Worm (Caenorhabditis elegans) whole organism, late embryonic: ENCODE results near the gene srh-289.

Experiments
- C08G9.2 ChIP-seq: sonication (generic microtip); optimal IDR thresholded peaks from 2 replicates; lab custom pipeline; 2016; ENCODE audit warnings: mild to moderate bottlenecking, missing genetic modification characterization, moderate library complexity, missing compliant biosample characterization
- C38D4.7 ChIP-seq: fragments of 200-800 bp; sonication (Bioruptor generic); optimal IDR thresholded peaks from 2 replicates; lab custom pipeline; 2018; ENCODE audit warnings: mild to moderate bottlenecking, missing genetic modification characterization, moderate library complexity, missing compliant biosample characterization
- F13H6.1 ChIP-seq: sonication (generic microtip); optimal IDR thresholded peaks from 2 replicates; lab custom pipeline; 2016; ENCODE audit warnings: missing genetic modification characterization, missing compliant biosample characterization
- K09A11.1 ChIP-seq: sonication (generic microtip); optimal IDR thresholded peaks from 2 replicates; lab custom pipeline; 2017; ENCODE audit warnings: antibody characterized with exemption, mild to moderate bottlenecking, missing genetic modification characterization, missing compliant biosample characterization; ENCODE audit not compliant: insufficient read depth
- ama-1 ChIP-seq: fragments of 150-350 bp; optimal IDR thresholded peaks from 2 replicates; lab custom pipeline; 2014
- ceh-18 ChIP-seq: sonication (generic microtip); optimal IDR thresholded peaks from 2 replicates; lab custom pipeline; 2016; ENCODE audit warnings: missing genetic modification characterization, missing compliant biosample characterization
- ceh-19 ChIP-seq: fragments of 200-800 bp; sonication (Bioruptor generic); optimal IDR thresholded peaks from 2 replicates; lab custom pipeline; 2018; ENCODE audit warnings: mild to moderate bottlenecking, missing genetic modification characterization, missing compliant biosample characterization
- ceh-22 ChIP-seq: sonication (generic microtip); optimal IDR thresholded peaks from 2 replicates; lab custom pipeline; 2017; ENCODE audit warnings: missing biosample characterization, missing genetic modification characterization
- ceh-24 ChIP-seq: sonication (generic microtip); optimal IDR thresholded peaks from 2 replicates; lab custom pipeline; 2016; ENCODE audit warnings: mild to moderate bottlenecking, missing genetic modification characterization, missing compliant biosample characterization
- ceh-34 ChIP-seq: sonication (generic microtip); optimal IDR thresholded peaks from 2 replicates; lab custom pipeline; 2016; ENCODE audit warnings: mild to moderate bottlenecking, missing genetic modification characterization, missing compliant biosample characterization
- ceh-6 ChIP-seq: fragments of 200-800 bp; sonication (Bioruptor generic); optimal IDR thresholded peaks from 2 replicates; lab custom pipeline; 2018; ENCODE audit warnings: mild to moderate bottlenecking, missing genetic modification characterization, missing compliant biosample characterization
- ceh-9 ChIP-seq: sonication (generic microtip); optimal IDR thresholded peaks from 2 replicates; lab custom pipeline; 2016; ENCODE audit warnings: mild to moderate bottlenecking, missing genetic modification characterization, inconsistent platforms, missing compliant biosample characterization
- che-1 ChIP-seq: sonication (generic microtip); optimal IDR thresholded peaks from 2 replicates; lab custom pipeline; 2016; ENCODE audit warnings: mild to moderate bottlenecking, missing genetic modification characterization, missing compliant biosample characterization
- dve-1 ChIP-seq: sonication (generic microtip); optimal IDR thresholded peaks from 2 replicates; lab custom pipeline; 2017; ENCODE audit warnings: antibody characterized with exemption, mild to moderate bottlenecking, missing genetic modification characterization, missing compliant biosample characterization
- ets-4 ChIP-seq: sonication (generic microtip); optimal IDR thresholded peaks from 2 replicates; lab custom pipeline; 2016; ENCODE audit warnings: missing genetic modification characterization, missing compliant biosample characterization
- fax-1 ChIP-seq: sonication (generic microtip); optimal IDR thresholded peaks from 2 replicates; lab custom pipeline; 2016; ENCODE audit warnings: missing genotype, missing genetic modification characterization, missing compliant biosample characterization
- hlh-13 ChIP-seq: fragments of 200-800 bp; sonication (Bioruptor generic); optimal IDR thresholded peaks from 2 replicates; lab custom pipeline; 2018; ENCODE audit warnings: mild to moderate bottlenecking, missing genetic modification characterization, missing compliant biosample characterization
- hlh-15 ChIP-seq: sonication (generic microtip); optimal IDR thresholded peaks from 2 replicates; lab custom pipeline; 2016; ENCODE audit warnings: missing genetic modification characterization, missing compliant biosample characterization
- hlh-30 ChIP-seq: sonication (generic microtip); optimal IDR thresholded peaks from 2 replicates; lab custom pipeline; 2017; ENCODE audit warnings: antibody characterized with exemption, missing genetic modification characterization, missing compliant biosample characterization; ENCODE audit not compliant: insufficient read depth
- hlh-6 ChIP-seq: sonication (generic microtip); optimal IDR thresholded peaks from 2 replicates; lab custom pipeline; 2016; ENCODE audit warnings: missing genotype, missing genetic modification characterization, missing compliant biosample characterization
- hlh-8 ChIP-seq: sonication (generic microtip); optimal IDR thresholded peaks from 2 replicates; lab custom pipeline; 2016; ENCODE audit warnings: missing genotype, missing genetic modification characterization, missing compliant biosample characterization
- lim-6 ChIP-seq: sonication (generic microtip); optimal IDR thresholded peaks from 2 replicates; lab custom pipeline; 2016; ENCODE audit warnings: missing genetic modification characterization, missing compliant biosample characterization
- mec-3 ChIP-seq: sonication (generic microtip); optimal IDR thresholded peaks from 2 replicates; lab custom pipeline; 2016; ENCODE audit warnings: borderline replicate concordance, missing genetic modification characterization, missing compliant biosample characterization
- nfya-1 ChIP-seq: sonication (generic microtip); optimal IDR thresholded peaks from 2 replicates; lab custom pipeline; 2017; ENCODE audit warnings: missing genetic modification characterization, mild to moderate bottlenecking, missing compliant biosample characterization, antibody characterized with exemption, moderate library complexity
- nhr-232 ChIP-seq: sonication (generic microtip); optimal IDR thresholded peaks from 2 replicates; lab custom pipeline; 2016; ENCODE audit warnings: missing genetic modification characterization, missing compliant biosample characterization
- pag-3 ChIP-seq: sonication (generic microtip); optimal IDR thresholded peaks from 2 replicates; lab custom pipeline; 2016; ENCODE audit warnings: missing compliant biosample characterization, missing genetic modification characterization, borderline replicate concordance
- pat-9 ChIP-seq: fragments of 200-800 bp; sonication (Bioruptor generic); optimal IDR thresholded peaks from 2 replicates; lab custom pipeline; 2018; ENCODE audit warnings: mild to moderate bottlenecking, missing genetic modification characterization, moderate library complexity, missing compliant biosample characterization
- pax-1 ChIP-seq: fragments of 150-350 bp; optimal IDR thresholded peaks from 2 replicates; lab custom pipeline; 2014; ENCODE audit warnings: missing biosample characterization, missing genetic modification characterization
- pqm-1 ChIP-seq: sonication (generic microtip); optimal IDR thresholded peaks from 2 replicates; lab custom pipeline; 2016; ENCODE audit warnings: missing genetic modification characterization, missing compliant biosample characterization
- pros-1 ChIP-seq: fragments of 150-350 bp; optimal IDR thresholded peaks from 2 replicates; lab custom pipeline; 2014; ENCODE audit warnings: missing biosample characterization, missing genetic modification reagents, missing genetic modification characterization
- rnt-1 ChIP-seq: sonication (generic microtip); optimal IDR thresholded peaks from 2 replicates; lab custom pipeline; 2016; ENCODE audit warnings: missing genetic modification characterization, missing compliant biosample characterization
- sdc-2 ChIP-seq: sonication (generic microtip); optimal IDR thresholded peaks from 2 replicates; lab custom pipeline; 2016; ENCODE audit warnings: missing genotype, missing genetic modification characterization, missing compliant biosample characterization
- sox-2 ChIP-seq: fragments of 200-800 bp; sonication (Bioruptor generic); IDR thresholded peaks from 2 replicates; pipeline ENCODE4 v1.3.6; 2022; ENCODE audit warnings: missing genetic modification reagents, missing genetic modification characterization, missing compliant biosample characterization
- sox-4 ChIP-seq: sonication (generic microtip); optimal IDR thresholded peaks from 2 replicates; lab custom pipeline; 2017; ENCODE audit warnings: mild to moderate bottlenecking, missing genetic modification characterization, inconsistent platforms, missing compliant biosample characterization
- syd-9 ChIP-seq: sonication (generic microtip); optimal IDR thresholded peaks from 2 replicates; lab custom pipeline; 2016; ENCODE audit warnings: mild to moderate bottlenecking, missing genetic modification characterization, moderate library complexity, missing compliant biosample characterization
- tbx-2 ChIP-seq: sonication (generic microtip); optimal IDR thresholded peaks from 2 replicates; lab custom pipeline; 2016; ENCODE audit warnings: missing genetic modification characterization, missing compliant biosample characterization
- tbx-7 ChIP-seq: sonication (generic microtip); optimal IDR thresholded peaks from 2 replicates; lab custom pipeline; 2016; ENCODE audit warnings: missing genotype, missing genetic modification characterization, missing compliant biosample characterization
- ttx-3 ChIP-seq: sonication (generic microtip); optimal IDR thresholded peaks from 2 replicates; lab custom pipeline; 2016; ENCODE audit warnings: missing genetic modification reagents, missing genetic modification characterization, missing compliant biosample characterization
- unc-55 ChIP-seq: sonication (generic microtip); optimal IDR thresholded peaks from 2 replicates; lab custom pipeline; 2017; ENCODE audit warnings: missing biosample characterization, missing genetic modification reagents, missing genetic modification characterization
- zip-5 ChIP-seq: sonication (generic microtip); optimal IDR thresholded peaks from 2 replicates; lab custom pipeline; 2016; ENCODE audit warnings: missing genetic modification characterization, missing compliant biosample characterization
- ztf-16 ChIP-seq: sonication (generic microtip); optimal IDR thresholded peaks from 2 replicates; lab custom pipeline; 2017; ENCODE audit warnings: missing genetic modification characterization, missing compliant biosample characterization

Gene srh-289

DNA sequence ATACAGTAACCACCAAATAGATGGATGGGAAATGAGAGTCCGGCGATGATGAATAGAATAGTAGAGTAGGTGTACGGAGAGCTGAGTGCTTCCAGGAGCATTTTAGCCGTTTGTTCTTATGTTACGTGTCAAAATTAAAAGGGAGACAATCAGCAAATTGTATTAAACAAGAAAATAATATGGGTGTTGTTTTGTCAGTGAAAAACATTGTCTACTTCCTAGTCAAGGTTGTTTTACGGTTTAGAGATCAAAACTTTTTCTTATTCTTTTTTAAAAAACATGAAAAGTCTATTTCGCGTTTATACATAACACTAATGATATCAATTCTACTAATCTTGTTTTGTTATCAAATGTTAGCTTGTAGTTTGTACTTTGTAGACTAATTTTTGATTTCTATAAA lies at the start of gene srh-289:
TSS of gene srh-289 (minus strand) at position 101 of the 400 bp plus-strand sequence.
- TF ChIP-seq F13H6.1 (tag; lab: Kevin White, UChicago) (no peak), ceh-6 (GFP tag; lab: Kevin White, UChicago) (no peak), nfya-1 (tag; lab: Kevin White, UChicago) (no peak), ztf-16 (no peak), ceh-19 (GFP tag; lab: Kevin White, UChicago) (no peak), ama-1 (lab: Kevin White, UChicago) (no peak), pat-9 (tag; lab: Kevin White, UChicago) (no peak), hlh-8 (tag; lab: Kevin White, UChicago) (no peak)

DNA sequence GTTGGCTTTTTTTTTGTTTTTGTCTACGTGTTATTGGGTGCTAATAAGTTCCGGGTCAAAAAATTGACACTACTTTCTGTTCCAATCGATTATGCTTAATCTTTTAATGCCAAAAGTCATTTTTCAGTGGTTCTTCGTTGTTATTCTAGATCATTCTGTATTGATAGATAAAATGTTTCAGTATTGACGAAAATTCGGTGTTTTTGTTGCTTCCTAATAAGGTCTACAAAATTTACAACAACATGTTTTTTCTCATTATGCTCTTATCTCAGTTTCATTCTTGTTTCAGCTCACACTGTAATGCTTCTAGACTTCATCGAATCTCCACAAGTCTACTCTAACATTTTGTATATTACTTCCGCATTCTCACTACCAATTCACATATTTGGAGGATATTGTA lies 37.5 kb upstream of the srh-289 start, which contains the start of gene srh-303:
TSS of gene srh-303 (plus strand) at position 301 of the 400 bp plus-strand sequence.
- no peak for TF ChIP-seq sdc-2 (tag; lab: Kevin White, UChicago)
- no peak for TF ChIP-seq lim-6 (tag; lab: Kevin White, UChicago)
- no peak for TF ChIP-seq ceh-9
- TF ChIP-seq tbx-2 (tag; lab: Kevin White, UChicago) = no peak
- TF ChIP-seq ceh-22 (tag; lab: Kevin White, UChicago) = no peak
- no peak for TF ChIP-seq che-1 (tag; lab: Kevin White, UChicago)
- TF ChIP-seq nfya-1 (tag; lab: Kevin White, UChicago) = no peak
- no peak for TF ChIP-seq dve-1 (tag; lab: Kevin White, UChicago)
- no peak for TF ChIP-seq sox-4 (tag; lab: Kevin White, UChicago)
- no peak for TF ChIP-seq syd-9 (tag; lab: Kevin White, UChicago)
- no peak for TF ChIP-seq pag-3 (tag; lab: Kevin White, UChicago)
- no peak for TF ChIP-seq C08G9.2
- no peak for TF ChIP-seq hlh-15 (tag; lab: Kevin White, UChicago)
- TF ChIP-seq ets-4 (tag; lab: Kevin White, UChicago) = no peak
- TF ChIP-seq F13H6.1 (tag; lab: Kevin White, UChicago) = no peak
- no peak for TF ChIP-seq hlh-13 (GFP tag; lab: Kevin White, UChicago)
- TF ChIP-seq, all 69 proteins: peak for 0

DNA sequence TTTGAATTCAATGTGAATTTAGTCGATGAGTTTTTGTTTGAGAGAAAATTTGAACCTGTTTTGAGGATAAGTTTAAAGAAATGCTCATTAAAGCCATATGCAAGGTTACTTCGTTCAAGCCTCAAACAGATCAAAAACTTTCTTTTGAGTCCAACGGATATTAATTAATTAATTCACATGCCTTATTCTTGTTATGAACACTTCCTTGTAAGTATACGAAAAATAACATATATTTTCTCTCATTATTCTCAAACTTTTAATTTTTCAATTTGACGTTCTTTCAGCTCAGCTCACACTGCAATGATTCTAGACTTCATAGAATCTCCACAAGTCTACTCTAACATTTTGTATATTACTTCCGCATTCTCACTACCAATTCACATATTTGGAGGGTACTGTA lies 34.4 kb upstream of the srh-289 start, which contains the start of gene srh-304:
TSS of gene srh-304 (plus strand) at position 301 of the 400 bp plus-strand sequence.
- no peak for TF ChIP-seq rnt-1
- no peak for TF ChIP-seq ceh-34
- TF ChIP-seq, all 69 proteins: peak for 0

DNA sequence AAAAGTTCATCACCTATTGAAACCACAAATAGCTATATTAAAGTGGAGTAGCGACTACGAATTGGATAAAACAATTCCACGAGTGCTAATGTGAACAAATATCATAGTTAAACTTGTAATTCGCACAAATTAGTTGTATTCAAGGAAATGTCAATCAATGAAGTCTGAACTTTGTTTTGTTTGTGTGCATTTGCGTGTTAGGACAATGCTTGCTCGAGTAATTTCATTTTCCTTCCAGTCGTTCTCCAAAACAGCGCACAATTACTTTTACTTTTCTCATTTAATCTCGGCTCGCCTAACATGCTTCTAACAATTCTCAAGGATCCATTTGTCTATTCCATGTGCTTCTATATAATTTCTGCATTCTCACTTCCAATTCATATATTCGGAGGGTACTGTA lies 30.7 kb upstream of the srh-289 start, which contains the start of gene srh-301:
TSS of gene srh-301 (plus strand) at position 301 of the 400 bp plus-strand sequence.
- TF ChIP-seq mec-3 (tag; lab: Kevin White, UChicago) (no peak), hlh-30 (no peak), ttx-3 (no peak), pqm-1 (no peak), ceh-22 (tag; lab: Kevin White, UChicago) (no peak), sox-2 (GFP tag; lab: Robert Waterston, UW) (no peak), unc-55 (no peak), fax-1 (tag; lab: Kevin White, UChicago) (no peak), pros-1 (tag; lab: Kevin White, UChicago) (no peak), syd-9 (tag; lab: Kevin White, UChicago) (no peak), hlh-6 (no peak), sox-4 (tag; lab: Kevin White, UChicago) (no peak)

DNA sequence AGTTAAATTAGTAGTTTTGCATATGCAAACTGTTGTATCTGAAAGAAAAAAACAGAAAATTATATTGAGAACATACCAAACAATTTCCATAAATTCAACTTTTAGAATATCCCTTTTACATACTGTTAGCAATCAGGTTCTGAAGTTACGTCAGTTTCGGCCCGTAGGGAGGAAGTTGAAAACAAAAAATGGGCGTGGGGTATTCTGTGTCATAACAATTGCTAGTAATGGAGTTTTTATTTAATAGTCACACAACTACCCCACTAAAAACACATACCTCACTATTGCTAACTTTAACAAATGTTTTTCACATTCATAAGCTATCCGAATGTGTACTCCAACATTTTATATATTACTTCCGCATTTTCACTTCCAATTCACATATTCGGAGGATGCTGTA lies 27.9 kb upstream of the srh-289 start, which contains the start of gene srh-300:
TSS of gene srh-300 (plus strand) at position 301 of the 400 bp plus-strand sequence.
- TF ChIP-seq tbx-7 (tag; lab: Kevin White, UChicago) (no peak), ceh-24 (tag; lab: Kevin White, UChicago) (no peak), pag-3 (tag; lab: Kevin White, UChicago) (no peak), unc-55 (no peak), hlh-13 (GFP tag; lab: Kevin White, UChicago) (no peak), K09A11.1 (tag; lab: Kevin White, UChicago) (no peak), nhr-232 (no peak), pax-1 (tag; lab: Kevin White, UChicago) (no peak), ceh-18 (tag; lab: Kevin White, UChicago) (no peak), ztf-16 (no peak), ceh-19 (GFP tag; lab: Kevin White, UChicago) (no peak), zip-5 (tag; lab: Kevin White, UChicago) (no peak), C38D4.7 (GFP tag; lab: Kevin White, UChicago) (no peak)
